Fruit fly (Drosophila melanogaster) whole organism, embryonic: ENCODE results near the gene FIG4.
A peak's percentile ranks its signal among the peaks of the same experiment; 100 is the strongest.

Source experiments
- Bdp1 ChIP-seq: fragments of 200-800 bp; sonication (Bioruptor generic); optimal IDR thresholded peaks from 3 replicates; lab custom pipeline; 2016; ENCODE audit warnings: missing biosample characterization, missing genetic modification characterization
- Bgb ChIP-seq: fragments of 200-800 bp; sonication (Bioruptor generic); IDR thresholded peaks from 2 replicates; pipeline ENCODE4 v1.3.6; 2022; ENCODE audit warnings: missing biosample characterization, missing genetic modification characterization; ENCODE audit not compliant: partially characterized antibody
- BtbVII ChIP-seq: fragments of 200-800 bp; sonication (Bioruptor generic); optimal IDR thresholded peaks from 3 replicates; lab custom pipeline; 2017; ENCODE audit warnings: missing biosample characterization, mild to moderate bottlenecking, missing genetic modification characterization
- C15 ChIP-seq: fragments of 200-800 bp; sonication (Bioruptor generic); IDR thresholded peaks from 3 replicates; pipeline ENCODE4 v1.3.6; 2022; ENCODE audit warnings: missing biosample characterization, missing genetic modification characterization
- CG10543 ChIP-seq: fragments of 200-800 bp; sonication (Bioruptor generic); optimal IDR thresholded peaks from 3 replicates; lab custom pipeline; 2017; ENCODE audit warnings: missing biosample characterization, mild to moderate bottlenecking, missing genetic modification characterization, moderate library complexity
- CG10654 ChIP-seq: fragments of 200-800 bp; sonication (Bioruptor generic); optimal IDR thresholded peaks from 2 replicates; lab custom pipeline; 2016; ENCODE audit warnings: missing biosample characterization, missing genetic modification characterization
- CG14710 ChIP-seq: fragments of 200-800 bp; sonication (Bioruptor generic); optimal IDR thresholded peaks from 3 replicates; lab custom pipeline; 2019; ENCODE audit warnings: missing biosample characterization, mild to moderate bottlenecking, missing genetic modification characterization, moderate library complexity
- CG16779 ChIP-seq: fragments of 200-800 bp; sonication (Bioruptor generic); IDR thresholded peaks from 2 replicates; pipeline ENCODE4 v1.3.6; 2022; ENCODE audit warnings: missing biosample characterization, missing genetic modification characterization
- CG17829 ChIP-seq: fragments of 200-800 bp; optimal IDR thresholded peaks from 2 replicates; lab custom pipeline; 2019; ENCODE audit warnings: missing biosample characterization, mild to moderate bottlenecking, missing genetic modification characterization, moderate library complexity
- CG18764 ChIP-seq: fragments of 200-800 bp; sonication (Bioruptor generic); optimal IDR thresholded peaks from 3 replicates; lab custom pipeline; 2016; ENCODE audit warnings: missing biosample characterization, missing genetic modification characterization
- CG30020 ChIP-seq: fragments of 200-800 bp; optimal IDR thresholded peaks from 2 replicates; lab custom pipeline; 2019; ENCODE audit warnings: missing biosample characterization, mild to moderate bottlenecking, missing genetic modification characterization, moderate library complexity
- CG31441 ChIP-seq: fragments of 200-800 bp; sonication (Bioruptor generic); IDR thresholded peaks from 2 replicates; pipeline ENCODE4 v1.3.6; 2022; ENCODE audit warnings: missing biosample characterization, missing genetic modification characterization
- CG33213 ChIP-seq: fragments of 200-800 bp; sonication (Bioruptor generic); optimal IDR thresholded peaks from 3 replicates; lab custom pipeline; 2016; ENCODE audit warnings: missing biosample characterization, missing genetic modification characterization
- CG4820 ChIP-seq: fragments of 200-800 bp; sonication (Bioruptor generic); optimal IDR thresholded peaks from 3 replicates; lab custom pipeline; 2016; ENCODE audit warnings: missing biosample characterization, missing genetic modification characterization
- CG4854 ChIP-seq: fragments of 200-800 bp; sonication (Bioruptor generic); optimal IDR thresholded peaks from 2 replicates; lab custom pipeline; 2016; ENCODE audit warnings: missing biosample characterization, missing genetic modification characterization, inconsistent platforms
- CG5180 ChIP-seq: fragments of 200-800 bp; sonication (Bioruptor generic); optimal IDR thresholded peaks from 3 replicates; lab custom pipeline; 2017; ENCODE audit warnings: missing biosample characterization, missing genetic modification characterization, mild to moderate bottlenecking, moderate library complexity, missing genetic modification reagents
- CG6175 ChIP-seq: fragments of 200-800 bp; sonication (Bioruptor generic); IDR thresholded peaks from 3 replicates; pipeline ENCODE4 v1.3.6; 2022; ENCODE audit warnings: missing biosample characterization, missing genetic modification characterization
- CG7987 ChIP-seq: fragments of 200-800 bp; sonication (Bioruptor generic); optimal IDR thresholded peaks from 2 replicates; lab custom pipeline; 2018; ENCODE audit warnings: missing biosample characterization, mild to moderate bottlenecking, missing genetic modification characterization, moderate library complexity
- Camta ChIP-seq: fragments of 200-800 bp; sonication (Bioruptor generic); optimal IDR thresholded peaks from 2 replicates; lab custom pipeline; 2016; ENCODE audit warnings: missing biosample characterization, missing genetic modification characterization
- D19B ChIP-seq: fragments of 200-800 bp; sonication (Bioruptor generic); optimal IDR thresholded peaks from 2 replicates; lab custom pipeline; 2017; ENCODE audit warnings: missing biosample characterization, mild to moderate bottlenecking, missing genetic modification characterization
- Dip2 ChIP-seq: fragments of 200-800 bp; sonication (Bioruptor generic); IDR thresholded peaks from 2 replicates; pipeline ENCODE4 v1.3.6; 2022; ENCODE audit warnings: missing biosample characterization, missing genetic modification characterization
- Dip3 ChIP-seq: fragments of 200-800 bp; sonication (Bioruptor generic); optimal IDR thresholded peaks from 3 replicates; lab custom pipeline; 2016; ENCODE audit warnings: missing biosample characterization, missing genetic modification characterization
- Drgx ChIP-seq: fragments of 200-800 bp; sonication (Bioruptor generic); IDR thresholded peaks from 2 replicates; pipeline ENCODE4 v1.3.6; 2022; ENCODE audit warnings: missing biosample characterization, missing genetic modification characterization
- Fer2 ChIP-seq: fragments of 200-800 bp; sonication (Bioruptor generic); optimal IDR thresholded peaks from 2 replicates; lab custom pipeline; 2018; ENCODE audit warnings: missing biosample characterization, mild to moderate bottlenecking, missing genetic modification characterization, moderate library complexity
- Gug ChIP-seq: fragments of 200-800 bp; sonication (Bioruptor generic); IDR thresholded peaks from 4 replicates; pipeline ENCODE4 v1.3.6; 2022; ENCODE audit warnings: missing biosample characterization, missing genetic modification characterization
- Hmx ChIP-seq: fragments of 200-800 bp; sonication (Bioruptor generic); optimal IDR thresholded peaks from 2 replicates; lab custom pipeline; 2016; ENCODE audit warnings: missing biosample characterization, missing genetic modification characterization
- Med ChIP-seq: fragments of 200-800 bp; sonication (Bioruptor generic); peaks from one replicate; lab custom pipeline; 2016; ENCODE audit warnings: missing biosample characterization, missing genetic modification characterization, mild to moderate bottlenecking, inconsistent platforms, moderate library complexity
- NC2β ChIP-seq: fragments of 200-800 bp; sonication (Bioruptor generic); optimal IDR thresholded peaks from 2 replicates; lab custom pipeline; 2016; ENCODE audit warnings: missing biosample characterization, missing genetic modification characterization
- PHDP ChIP-seq: fragments of 200-800 bp; sonication (Bioruptor generic); optimal IDR thresholded peaks from 3 replicates; lab custom pipeline; 2018; ENCODE audit warnings: missing biosample characterization, mild to moderate bottlenecking, missing genetic modification characterization, moderate library complexity
- Ptx1 ChIP-seq: fragments of 200-800 bp; sonication (Bioruptor generic); IDR thresholded peaks from 2 replicates; pipeline ENCODE4 v1.3.6; 2022; ENCODE audit warnings: missing biosample characterization, missing genetic modification characterization
- Rfx ChIP-seq: fragments of 200-800 bp; sonication (Bioruptor generic); IDR thresholded peaks from 2 replicates; pipeline ENCODE4 v1.3.6; 2022; ENCODE audit warnings: missing biosample characterization, missing genetic modification characterization
- Sry-β ChIP-seq: fragments of 200-800 bp; sonication (Bioruptor generic); optimal IDR thresholded peaks from 2 replicates; lab custom pipeline; 2018; ENCODE audit warnings: missing biosample characterization, mild to moderate bottlenecking, missing genetic modification characterization, moderate library complexity
- Sry-δ ChIP-seq: fragments of 200-800 bp; sonication (Bioruptor generic); optimal IDR thresholded peaks from 2 replicates; lab custom pipeline; 2016; ENCODE audit warnings: missing biosample characterization, missing genetic modification characterization
- TFAM ChIP-seq: fragments of 200-800 bp; sonication (Bioruptor generic); optimal IDR thresholded peaks from 2 replicates; lab custom pipeline; 2017; ENCODE audit warnings: missing biosample characterization, missing genetic modification characterization, inconsistent platforms
- Trl ChIP-seq, 3 experiments: fragments of >200 bp in 2 of 3; fragments of 200-800 bp in 1 of 3; sonication (Bioruptor generic) in 1 of 3; optimal IDR thresholded peaks; 2 replicates in 1 of 3; 3 replicates in 2 of 3; lab custom pipeline; 2016 to 2017; ENCODE audit warnings: missing biosample characterization in 1 of 3, missing genetic modification characterization in 1 of 3
- al ChIP-seq: fragments of 200-800 bp; sonication (Bioruptor generic); IDR thresholded peaks from 2 replicates; pipeline ENCODE4 v1.3.6; 2022; ENCODE audit warnings: missing biosample characterization, missing genetic modification characterization
- bsh ChIP-seq, 2 experiments: fragments of 200-800 bp; sonication (Bioruptor generic); optimal IDR thresholded peaks; 2 replicates each; lab custom pipeline; 2017 to 2018; ENCODE audit warnings: mild to moderate bottlenecking in 2 of 2, missing biosample characterization in 2 of 2, missing genetic modification characterization in 2 of 2, moderate library complexity in 1 of 2
- cato ChIP-seq: fragments of 200-800 bp; sonication (Bioruptor generic); optimal IDR thresholded peaks from 2 replicates; lab custom pipeline; 2016; ENCODE audit warnings: missing biosample characterization, missing genetic modification characterization, borderline replicate concordance
- croc ChIP-seq: fragments of 200-800 bp; sonication (Bioruptor generic); conservative IDR thresholded peaks from 3 replicates; pipeline ENCODE4 v1.3.6; 2022; ENCODE audit warnings: missing biosample characterization, missing genetic modification characterization
- cwo ChIP-seq: fragments of 200-800 bp; sonication (Bioruptor generic); optimal IDR thresholded peaks from 3 replicates; lab custom pipeline; 2017; ENCODE audit warnings: missing biosample characterization, missing genetic modification characterization, mild to moderate bottlenecking, moderate library complexity, missing genetic modification reagents
- hth ChIP-seq: fragments of >200 bp; optimal IDR thresholded peaks from 2 replicates; lab custom pipeline; 2017; ENCODE audit warnings: inconsistent platforms
- lab ChIP-seq: fragments of 200-800 bp; sonication (Bioruptor generic); optimal IDR thresholded peaks from 3 replicates; lab custom pipeline; 2017; ENCODE audit warnings: missing biosample characterization, missing genetic modification characterization, mild to moderate bottlenecking, moderate library complexity, missing genetic modification reagents
- oc ChIP-seq: fragments of 200-800 bp; sonication (Bioruptor generic); optimal IDR thresholded peaks from 2 replicates; lab custom pipeline; 2018; ENCODE audit warnings: missing biosample characterization, mild to moderate bottlenecking, missing genetic modification characterization, moderate library complexity
- repo ChIP-seq: fragments of 200-800 bp; sonication (Bioruptor generic); optimal IDR thresholded peaks from 2 replicates; lab custom pipeline; 2016; ENCODE audit warnings: missing biosample characterization, missing genetic modification characterization
- row ChIP-seq: fragments of 200-800 bp; sonication (Bioruptor generic); IDR thresholded peaks from 3 replicates; pipeline ENCODE4 v1.3.6; 2022; ENCODE audit warnings: missing biosample characterization, missing genetic modification characterization
- tio ChIP-seq: fragments of 200-800 bp; sonication (Bioruptor generic); optimal IDR thresholded peaks from 2 replicates; lab custom pipeline; 2017; ENCODE audit warnings: missing biosample characterization, missing genetic modification characterization, inconsistent platforms

The FIG4 gene

dm6 chr2L:4464946-4465345 lies at the start of gene FIG4 (continued):
- TF ChIP-seq CG14710 (tag; lab: Kevin White, UChicago), result peak; percentile 33
- TF ChIP-seq CG18764 (GFP tag; lab: Kevin White, UChicago), result no peak

- peak; percentile 50 for TF ChIP-seq Med
- 0 out of 2 replicates have a peak, but pooled peaks have one; percentile 34 for TF ChIP-seq Drgx (GFP tag; lab: Robert Waterston, UW)
- no peak for TF ChIP-seq cwo
- TF ChIP-seq repo (GFP tag; lab: Kevin White, UChicago), result no peak
- peak; percentile 26; the same call in 1 of the 3 replicates for TF ChIP-seq row (GFP tag; lab: Robert Waterston, UW)
These were observed 48.9 kb upstream of the FIG4 start for dm6 chr2L:4416089-4416488.

- TF ChIP-seq Drgx (GFP tag; lab: Robert Waterston, UW) (peak; percentile 25; the same call in 1 of the 2 replicates), tio (no peak), bsh (GFP tag; optimal IDR thresholded peaks at IDR 0.05; lab: Kevin White, UChicago) (peak in 1 of 2 experiments; percentile 41)
These were observed 48.1 kb upstream of the FIG4 start for dm6 chr2L:4416903-4417302.

dm6 chr2L:4417982-4418381 lies 47.0 kb upstream of the FIG4 start:
- TF ChIP-seq Dip3 (GFP tag; lab: Kevin White, UChicago), result no peak
- peak; percentile 91 for TF ChIP-seq Dip2
- TF ChIP-seq BtbVII (GFP tag; lab: Kevin White, UChicago), result no peak
- no peak for TF ChIP-seq TFAM (GFP tag; lab: Kevin White, UChicago)
- no peak for TF ChIP-seq CG31441
- no peak for TF ChIP-seq Camta (GFP tag; lab: Kevin White, UChicago)
- peak; percentile 39; the same call in 1 of the 2 replicates for TF ChIP-seq Ptx1 (GFP tag; lab: Robert Waterston, UW)
- no peak for TF ChIP-seq Fer2 (tag; lab: Kevin White, UChicago)
- no peak for TF ChIP-seq NC2β (GFP tag; lab: Kevin White, UChicago)
- no peak for TF ChIP-seq Hmx
- no peak for TF ChIP-seq CG4854
- TF ChIP-seq al (GFP tag; lab: Robert Waterston, UW), result no peak
- no peak for TF ChIP-seq CG33213 (GFP tag; lab: Kevin White, UChicago)
- TF ChIP-seq C15 (GFP tag; lab: Robert Waterston, UW), result 0 out of 3 replicates have a peak, but pooled peaks have one; percentile 31
- TF ChIP-seq Sry-β (GFP tag; lab: Kevin White, UChicago), result no peak
- no peak for TF ChIP-seq Sry-δ (GFP tag; lab: Kevin White, UChicago)
- TF ChIP-seq CG10543 (GFP tag; lab: Kevin White, UChicago), result no peak
- peak; percentile 18 for TF ChIP-seq lab (GFP tag; lab: Kevin White, UChicago)
- no peak for TF ChIP-seq PHDP
- TF ChIP-seq oc (tag; lab: Kevin White, UChicago), result no peak
- TF ChIP-seq CG5180 (GFP tag; lab: Kevin White, UChicago), result no peak
- TF ChIP-seq CG17829, result no peak
- no peak for TF ChIP-seq CG6175 (GFP tag; lab: Robert Waterston, UW)
- TF ChIP-seq CG16779 (GFP tag; lab: Robert Waterston, UW), result no peak
- TF ChIP-seq hth (lab: Kevin White, UChicago), result no peak
- TF ChIP-seq Bdp1, result no peak
- TF ChIP-seq D19B (GFP tag; lab: Kevin White, UChicago), result no peak
- 0 out of 2 replicates have a peak, but pooled peaks have one; percentile 8 for TF ChIP-seq Rfx (GFP tag; lab: Robert Waterston, UW)
- no peak for TF ChIP-seq CG10654 (GFP tag; lab: Kevin White, UChicago)
- TF ChIP-seq cato, result no peak
- TF ChIP-seq CG7987 (GFP tag; lab: Kevin White, UChicago), result no peak
- TF ChIP-seq Trl (optimal IDR thresholded peaks at IDR 0.05; lab: Kevin White, UChicago), result no peak
- TF ChIP-seq Trl (GFP tag; optimal IDR thresholded peaks at IDR 0.05; lab: Kevin White, UChicago), result no peak
- TF ChIP-seq CG4820 (GFP tag; lab: Kevin White, UChicago), result no peak
- no peak for TF ChIP-seq Bgb (GFP tag; lab: Robert Waterston, UW)
- TF ChIP-seq croc, result peak; percentile 13; the same call in 1 of the 3 replicates
- TF ChIP-seq Gug (GFP tag; lab: Robert Waterston, UW), result no peak
- TF ChIP-seq CG30020 (tag; lab: Kevin White, UChicago), result no peak
